Fruit fly (Drosophila melanogaster) whole organism, wandering third instar larva: ENCODE measurements around the gene CG43116.

Experiments used
- Abd-B ChIP-seq: fragments of >200 bp; optimal IDR thresholded peaks from 2 replicates; lab custom pipeline; 2017; ENCODE audit warnings: missing biosample characterization, missing genetic modification characterization
- Dif ChIP-seq: fragments of 200-275, 200-300 bp; sonication (Bioruptor generic); optimal IDR thresholded peaks from 2 replicates; lab custom pipeline; 2018; ENCODE audit warnings: missing biosample characterization, missing genetic modification characterization; ENCODE audit not compliant: partially characterized antibody
- GATAd ChIP-seq: sonication (Bioruptor generic); optimal IDR thresholded peaks from 2 replicates; lab custom pipeline; 2016; ENCODE audit warnings: missing biosample characterization, missing genetic modification characterization
- Hr78 ChIP-seq: fragments of >200 bp; optimal IDR thresholded peaks from 2 replicates; lab custom pipeline; 2017; ENCODE audit warnings: missing biosample characterization, missing genetic modification characterization
- Myc ChIP-seq: fragments of >200 bp; optimal IDR thresholded peaks from 2 replicates; lab custom pipeline; 2017
- Rel ChIP-seq, 2 experiments: fragments of 200-800 bp; sonication (Bioruptor generic) in 1 of 2; optimal IDR thresholded peaks; 2 replicates in 1 of 2; 3 replicates in 1 of 2; lab custom pipeline; 2016 to 2019; ENCODE audit warnings: mild to moderate bottlenecking in 2 of 2, missing biosample characterization in 2 of 2, missing genetic modification characterization in 2 of 2, moderate library complexity in 1 of 2
- brk ChIP-seq: fragments of 200-800 bp; sonication (Bioruptor generic); optimal IDR thresholded peaks from 2 replicates; lab custom pipeline; 2016; ENCODE audit warnings: missing biosample characterization, mild to moderate bottlenecking, missing genetic modification characterization
- dl ChIP-seq, 2 experiments: fragments of 175-275, 200-275 bp in 1 of 2; fragments of 200-275 bp in 1 of 2; sonication (Bioruptor generic); optimal IDR thresholded peaks; lab custom pipeline; 2018; ENCODE audit warnings: mild to moderate bottlenecking in 2 of 2, missing biosample characterization in 2 of 2, missing genetic modification characterization in 2 of 2, moderate library complexity in 2 of 2; ENCODE audit not compliant: partially characterized antibody in 2 of 2, insufficient read depth in 1 of 2
- foxo ChIP-seq, 2 experiments: fragments of 200-800 bp; sonication (Bioruptor generic); optimal IDR thresholded peaks; 2 replicates in 1 of 2; 3 replicates in 1 of 2; lab custom pipeline; 2016 to 2017; ENCODE audit warnings: missing biosample characterization in 2 of 2, missing genetic modification characterization in 2 of 2
- fru ChIP-seq: fragments of 200-800 bp; sonication (Bioruptor generic); optimal IDR thresholded peaks from 3 replicates; lab custom pipeline; 2016; ENCODE audit warnings: missing biosample characterization, mild to moderate bottlenecking, missing genetic modification characterization
- jim ChIP-seq: fragments of 175-275, 200-325 bp; sonication (Bioruptor generic); optimal IDR thresholded peaks from 2 replicates; lab custom pipeline; 2016; ENCODE audit warnings: missing biosample characterization, mild to moderate bottlenecking, missing genetic modification characterization
- pan ChIP-seq: fragments of >200 bp; optimal IDR thresholded peaks from 2 replicates; lab custom pipeline; 2017
- sage ChIP-seq: fragments of 200-800 bp; sonication (Bioruptor generic); optimal IDR thresholded peaks from 2 replicates; lab custom pipeline; 2016; ENCODE audit warnings: missing biosample characterization, mild to moderate bottlenecking, missing genetic modification characterization
- woc ChIP-seq: sonication (Bioruptor generic); optimal IDR thresholded peaks from 2 replicates; lab custom pipeline; 2016; ENCODE audit warnings: missing biosample characterization, mild to moderate bottlenecking, missing genetic modification characterization

DNA sequence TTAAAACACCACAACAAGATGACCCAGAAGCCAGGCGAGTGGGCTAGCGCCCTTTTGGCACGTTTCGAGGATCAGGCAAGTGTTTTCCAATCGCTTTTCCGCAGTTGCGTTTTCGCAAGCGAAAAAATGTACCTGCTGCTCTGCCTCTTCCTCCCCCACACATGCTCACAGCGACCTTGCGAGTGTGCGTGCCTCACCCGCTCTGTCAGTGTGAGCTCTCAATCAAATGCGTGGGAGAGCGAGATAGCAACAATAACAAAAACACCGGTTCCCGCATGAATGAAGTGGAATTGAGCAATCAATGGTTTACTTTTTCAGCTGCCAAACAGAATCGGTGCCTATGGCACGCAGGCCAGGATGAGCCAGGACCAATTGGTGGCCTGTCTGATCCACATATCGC, 13.5 kb downstream of the CG43116 start:
- no peak for TF ChIP-seq sage
- no peak for TF ChIP-seq woc (GFP tag; lab: Kevin White, UChicago)
- TF ChIP-seq foxo (GFP tag; optimal IDR thresholded peaks at IDR 0.05; lab: Kevin White, UChicago): no peak
- no peak for TF ChIP-seq brk (GFP tag; lab: Kevin White, UChicago)
- TF ChIP-seq Hr78 (GFP tag; lab: Kevin White, UChicago): no peak
- no peak for TF ChIP-seq dl (GFP tag; optimal IDR thresholded peaks at IDR 0.05; lab: Kevin White, UChicago; ENCODE audit: insufficient read depth in 1 of 2, partially characterized antibody in 2 of 2)
- TF ChIP-seq pan (lab: Kevin White, UChicago): no peak
- TF ChIP-seq Abd-B (GFP tag; lab: Kevin White, UChicago): no peak
- TF ChIP-seq Dif (GFP tag; lab: Kevin White, UChicago): no peak
- TF ChIP-seq GATAd (GFP tag; lab: Kevin White, UChicago): no peak
- no peak for TF ChIP-seq Rel (GFP tag; optimal IDR thresholded peaks at IDR 0.05; lab: Kevin White, UChicago)
- TF ChIP-seq Rel (tag; optimal IDR thresholded peaks at IDR 0.05; lab: Kevin White, UChicago): no peak
- TF ChIP-seq Myc (lab: Kevin White, UChicago): no peak
- no peak for TF ChIP-seq fru
- no peak for TF ChIP-seq jim
